Worm (Caenorhabditis elegans): ENCODE measurements around the gene tiar-1.
A peak's percentile ranks its signal among the peaks of the same experiment; 100 is the strongest.

tiar-1 gene

ce11 chrII:5710835-5711234, 3.8 kb downstream of the tiar-1 start:
- no peak for TF ChIP-seq nhr-11 (tag; optimal IDR thresholded peaks at IDR 0.05)
- no peak for TF ChIP-seq elt-3 (tag; optimal IDR thresholded peaks at IDR 0.05)
- TF ChIP-seq nhr-77 (tag; optimal IDR thresholded peaks at IDR 0.05), result no peak
- TF ChIP-seq nhr-67 (tag; optimal IDR thresholded peaks at IDR 0.05), result no peak

ce11 chrII:5708154-5708553, 6.5 kb downstream of the tiar-1 start:
- no peak for TF ChIP-seq hmg-11 (tag; optimal IDR thresholded peaks at IDR 0.05)
- TF ChIP-seq nfya-1 (tag; optimal IDR thresholded peaks at IDR 0.05; ENCODE audit: insufficient read depth), result peak; percentile 18
- TF ChIP-seq fkh-10 (GFP tag; optimal IDR thresholded peaks at IDR 0.05), result peak; percentile 95

DNA sequence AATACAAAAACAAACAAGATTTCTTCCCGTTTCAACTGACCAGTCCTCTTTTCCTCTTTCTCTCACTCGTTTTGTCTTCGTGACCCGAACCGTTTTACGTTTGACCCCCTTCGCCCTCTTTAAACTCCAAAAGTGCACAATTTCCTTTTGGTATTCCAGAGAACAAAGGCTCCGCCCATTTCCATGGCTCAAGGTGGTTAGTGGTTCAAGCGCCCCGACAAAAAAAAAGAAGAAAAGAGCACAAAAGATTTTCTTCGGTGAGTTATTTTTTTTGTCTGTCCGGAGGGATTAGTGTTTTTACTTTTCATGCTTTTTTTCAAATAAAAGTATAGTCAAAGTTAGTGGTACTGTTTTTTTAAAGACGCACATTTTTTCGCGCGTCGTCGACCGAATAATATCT, 7.1 kb downstream of the tiar-1 start, which contains the start of gene osta-2:
Gene osta-2 (plus strand): TSS at position 160 of the 400 bp plus-strand sequence.
- TF ChIP-seq fos-1 (tag; optimal IDR thresholded peaks at IDR 0.05) (no peak), pha-4 (tag; optimal IDR thresholded peaks at IDR 0.05) (peak; percentile 25), nfya-1 (tag; optimal IDR thresholded peaks at IDR 0.05; ENCODE audit: insufficient read depth) (peak; percentile 41), nhr-28 (tag; optimal IDR thresholded peaks at IDR 0.05) (no peak), pqm-1 (tag; optimal IDR thresholded peaks at IDR 0.05) (no peak), sea-2 (GFP tag; optimal IDR thresholded peaks at IDR 0.05) (no peak), nhr-77 (tag; optimal IDR thresholded peaks at IDR 0.05) (no peak), elt-1 (tag; optimal IDR thresholded peaks at IDR 0.05) (no peak), ztf-11 (tag; optimal IDR thresholded peaks at IDR 0.05) (no peak), eor-1 (tag; optimal IDR thresholded peaks at IDR 0.05) (no peak), nhr-25 (tag; optimal IDR thresholded peaks at IDR 0.05) (no peak), elt-2 (tag; optimal IDR thresholded peaks at IDR 0.05) (no peak), jun-1 (tag; optimal IDR thresholded peaks at IDR 0.05) (no peak), mml-1 (tag; optimal IDR thresholded peaks at IDR 0.05) (no peak), nhr-12 (tag; optimal IDR thresholded peaks at IDR 0.05) (no peak), ama-1 (optimal IDR thresholded peaks at IDR 0.05) (no peak), lsy-12 (tag; optimal IDR thresholded peaks at IDR 0.05) (no peak), egl-5 (tag; optimal IDR thresholded peaks at IDR 0.05) (peak; percentile 6)

DNA sequence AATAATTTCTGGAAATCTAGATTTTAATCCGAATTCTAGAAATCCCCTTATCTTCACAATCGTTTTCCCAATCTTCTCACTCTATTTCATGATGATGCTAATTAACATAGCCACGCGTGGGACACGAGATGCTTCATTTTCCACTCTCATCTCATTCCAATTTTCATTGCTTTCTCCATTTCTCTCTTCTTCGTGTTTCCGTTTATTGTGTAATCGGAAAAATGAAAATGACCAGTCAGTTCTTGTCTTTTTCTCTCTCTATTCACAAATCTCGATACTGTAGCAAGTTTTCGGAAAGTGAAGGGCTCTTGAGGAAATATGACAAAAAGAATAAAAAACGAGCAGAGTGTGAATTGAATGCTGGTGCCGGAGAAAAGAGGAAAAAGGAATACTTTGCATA, 10.1 kb downstream of the tiar-1 start:
- TF ChIP-seq elt-2 (tag; optimal IDR thresholded peaks at IDR 0.05) (no peak), egl-5 (tag; optimal IDR thresholded peaks at IDR 0.05) (peak; percentile 6)

- TF ChIP-seq nhr-25 (tag; optimal IDR thresholded peaks at IDR 0.05), result peak; percentile 62
- no peak for TF ChIP-seq unc-62 (GFP tag; optimal IDR thresholded peaks at IDR 0.05)
- TF ChIP-seq mml-1 (tag; optimal IDR thresholded peaks at IDR 0.05), result no peak
- no peak for TF ChIP-seq eor-1 (tag; optimal IDR thresholded peaks at IDR 0.05)
- TF ChIP-seq tbx-2 (tag; optimal IDR thresholded peaks at IDR 0.05), result no peak
- TF ChIP-seq fkh-2 (tag; optimal IDR thresholded peaks at IDR 0.05), result no peak
- TF ChIP-seq nhr-28 (tag; optimal IDR thresholded peaks at IDR 0.05), result no peak
- peak; percentile 13 for TF ChIP-seq nhr-23 (tag; optimal IDR thresholded peaks at IDR 0.05)
- TF ChIP-seq snpc-4 (tag; optimal IDR thresholded peaks at IDR 0.05), result peak; percentile 11
- no peak for TF ChIP-seq ceh-9 (tag; optimal IDR thresholded peaks at IDR 0.05)
- TF ChIP-seq unc-39 (tag; optimal IDR thresholded peaks at IDR 0.05), result no peak
- TF ChIP-seq nhr-77 (tag; optimal IDR thresholded peaks at IDR 0.05), result no peak
- peak; percentile 30 for TF ChIP-seq hmg-11 (tag; optimal IDR thresholded peaks at IDR 0.05)
- no peak for TF ChIP-seq ztf-11 (tag; optimal IDR thresholded peaks at IDR 0.05)
- TF ChIP-seq daf-12 (tag; optimal IDR thresholded peaks at IDR 0.05), result no peak
- TF ChIP-seq egl-5 (tag; optimal IDR thresholded peaks at IDR 0.05), result peak; percentile 91
- TF ChIP-seq elt-2 (tag; optimal IDR thresholded peaks at IDR 0.05), result no peak
These were observed 11.9 kb downstream of the tiar-1 start for ce11 chrII:5702611-5703192.

ce11 chrII:5701485-5701884, 13.1 kb downstream of the tiar-1 start:
- TF ChIP-seq nhr-25 (tag; optimal IDR thresholded peaks at IDR 0.05) (peak; percentile 59), nhr-23 (tag; optimal IDR thresholded peaks at IDR 0.05) (peak; percentile 81), ceh-28 (tag; optimal IDR thresholded peaks at IDR 0.05) (peak; percentile 14), skn-1 (tag; optimal IDR thresholded peaks at IDR 0.05) (peak; percentile 26), fkh-10 (GFP tag; optimal IDR thresholded peaks at IDR 0.05) (no peak), tbx-2 (tag; optimal IDR thresholded peaks at IDR 0.05) (peak; percentile 38), nhr-77 (tag; optimal IDR thresholded peaks at IDR 0.05) (peak; percentile 41), fkh-2 (tag; optimal IDR thresholded peaks at IDR 0.05) (no peak), ama-1 (optimal IDR thresholded peaks at IDR 0.05) (peak; percentile 96), snpc-4 (tag; optimal IDR thresholded peaks at IDR 0.05) (peak; percentile 99), lsy-12 (tag; optimal IDR thresholded peaks at IDR 0.05) (peak; percentile 0), pqm-1 (tag; optimal IDR thresholded peaks at IDR 0.05) (peak; percentile 40), nhr-12 (tag; optimal IDR thresholded peaks at IDR 0.05) (no peak), ceh-82 (tag; optimal IDR thresholded peaks at IDR 0.05) (peak; percentile 40), nhr-28 (tag; optimal IDR thresholded peaks at IDR 0.05) (no peak), ztf-11 (tag; optimal IDR thresholded peaks at IDR 0.05) (no peak), pha-4 (tag; optimal IDR thresholded peaks at IDR 0.05) (peak; percentile 42), aly-2 (tag; optimal IDR thresholded peaks at IDR 0.05) (peak; percentile 81), lin-39 (tag; optimal IDR thresholded peaks at IDR 0.05) (peak; percentile 10), nfya-1 (tag; optimal IDR thresholded peaks at IDR 0.05; ENCODE audit: insufficient read depth) (peak; percentile 78), lin-15B (tag; optimal IDR thresholded peaks at IDR 0.05) (peak; percentile 29), unc-39 (tag; optimal IDR thresholded peaks at IDR 0.05) (no peak), elt-2 (tag; optimal IDR thresholded peaks at IDR 0.05) (peak; percentile 71), hmg-11 (tag; optimal IDR thresholded peaks at IDR 0.05) (peak; percentile 39), nhr-43 (tag; optimal IDR thresholded peaks at IDR 0.05; ENCODE audit: poor library complexity, severe bottlenecking) (peak; percentile 68), R02D3.7 (tag; optimal IDR thresholded peaks at IDR 0.05) (peak; percentile 50)

Measured in whole organism, L3 larva.